Fruit fly (Drosophila melanogaster) whole organism, embryonic: Measurements from ENCODE around the gene Rtca.
A peak's percentile ranks its signal among the peaks of the same experiment; 100 is the strongest.

Source experiments
- Atf3 ChIP-seq: fragments of 200-800 bp; sonication (Bioruptor generic); optimal IDR thresholded peaks from 3 replicates; lab custom pipeline; 2016; ENCODE audit warnings: missing biosample characterization, missing genetic modification characterization
- Atf6 ChIP-seq: fragments of 200-800 bp; sonication (Bioruptor generic); IDR thresholded peaks from 2 replicates; pipeline ENCODE4 v1.3.6; 2022; ENCODE audit warnings: missing biosample characterization, missing genetic modification characterization
- B-H1 ChIP-seq: fragments of 200-800 bp; sonication (Bioruptor generic); IDR thresholded peaks from 3 replicates; pipeline ENCODE4 v1.3.6; 2022; ENCODE audit warnings: missing biosample characterization, missing genetic modification characterization
- CG1024 ChIP-seq: fragments of 200-800 bp; sonication (Bioruptor generic); IDR thresholded peaks from 2 replicates; pipeline ENCODE4 v1.3.6; 2022; ENCODE audit warnings: missing biosample characterization, missing genetic modification characterization
- CG10959 ChIP-seq: fragments of 200-800 bp; sonication (Bioruptor generic); IDR thresholded peaks from 2 replicates; pipeline ENCODE4 v1.3.6; 2022; ENCODE audit warnings: missing biosample characterization, missing genetic modification characterization
- CG11085 ChIP-seq: fragments of 200-800 bp; sonication (Bioruptor generic); IDR thresholded peaks from 2 replicates; pipeline ENCODE4 v1.3.6; 2022; ENCODE audit warnings: missing biosample characterization, missing genetic modification characterization
- CG12769 ChIP-seq: fragments of 200-800 bp; sonication (Bioruptor generic); optimal IDR thresholded peaks from 2 replicates; lab custom pipeline; 2019; ENCODE audit warnings: missing biosample characterization, mild to moderate bottlenecking, missing genetic modification characterization, moderate library complexity
- CG13624 ChIP-seq: fragments of 200-800 bp; sonication (Bioruptor generic); optimal IDR thresholded peaks from 2 replicates; lab custom pipeline; 2016; ENCODE audit warnings: missing biosample characterization, missing genetic modification characterization
- CG13775 ChIP-seq: fragments of 200-800 bp; sonication (Bioruptor generic); optimal IDR thresholded peaks from 3 replicates; lab custom pipeline; 2017; ENCODE audit warnings: missing biosample characterization, mild to moderate bottlenecking, missing genetic modification characterization
- CG13894 ChIP-seq: fragments of 200-800 bp; sonication (Bioruptor generic); optimal IDR thresholded peaks from 3 replicates; lab custom pipeline; 2018; ENCODE audit warnings: missing biosample characterization, mild to moderate bottlenecking, missing genetic modification characterization, moderate library complexity
- CG15011 ChIP-seq: fragments of 200-800 bp; sonication (Bioruptor generic); optimal IDR thresholded peaks from 3 replicates; lab custom pipeline; 2018; ENCODE audit warnings: missing biosample characterization, mild to moderate bottlenecking, missing genetic modification characterization
- CG15601 ChIP-seq: fragments of 200-800 bp; sonication (Bioruptor generic); optimal IDR thresholded peaks from 3 replicates; lab custom pipeline; 2019; ENCODE audit warnings: missing biosample characterization, mild to moderate bottlenecking, missing genetic modification characterization, moderate library complexity
- CG2120 ChIP-seq: fragments of 200-800 bp; sonication (Bioruptor generic); optimal IDR thresholded peaks from 3 replicates; lab custom pipeline; 2016; ENCODE audit warnings: missing biosample characterization, missing genetic modification characterization
- CG2199 ChIP-seq: fragments of 200-800 bp; sonication (Bioruptor generic); IDR thresholded peaks from 3 replicates; pipeline ENCODE4 v1.3.6; 2022; ENCODE audit warnings: missing biosample characterization, missing genetic modification characterization
- CG30403 ChIP-seq: fragments of 200-800 bp; sonication (Bioruptor generic); optimal IDR thresholded peaks from 3 replicates; lab custom pipeline; 2016; ENCODE audit warnings: missing biosample characterization, missing genetic modification characterization
- CG31441 ChIP-seq: fragments of 200-800 bp; sonication (Bioruptor generic); IDR thresholded peaks from 2 replicates; pipeline ENCODE4 v1.3.6; 2022; ENCODE audit warnings: missing biosample characterization, missing genetic modification characterization
- CG3163 ChIP-seq: fragments of 200-800 bp; sonication (Bioruptor generic); optimal IDR thresholded peaks from 3 replicates; lab custom pipeline; 2016; ENCODE audit warnings: missing biosample characterization, missing genetic modification characterization
- CG3838 ChIP-seq: fragments of 200-800 bp; sonication (Bioruptor generic); optimal IDR thresholded peaks from 3 replicates; lab custom pipeline; 2016; ENCODE audit warnings: missing biosample characterization, missing genetic modification characterization
- CG6175 ChIP-seq: fragments of 200-800 bp; sonication (Bioruptor generic); IDR thresholded peaks from 3 replicates; pipeline ENCODE4 v1.3.6; 2022; ENCODE audit warnings: missing biosample characterization, missing genetic modification characterization
- CG6854 ChIP-seq: fragments of 200-800 bp; sonication (Bioruptor generic); optimal IDR thresholded peaks from 3 replicates; lab custom pipeline; 2017; ENCODE audit warnings: missing biosample characterization, mild to moderate bottlenecking, missing genetic modification characterization
- CG7928 ChIP-seq: fragments of 200-800 bp; sonication (Bioruptor generic); optimal IDR thresholded peaks from 2 replicates; lab custom pipeline; 2017; ENCODE audit warnings: missing biosample characterization, mild to moderate bottlenecking, missing genetic modification characterization
- CG8478 ChIP-seq: fragments of >200 bp; optimal IDR thresholded peaks from 2 replicates; lab custom pipeline; 2018
- CG8924 ChIP-seq: fragments of 200-800 bp; optimal IDR thresholded peaks from 3 replicates; lab custom pipeline; 2019; ENCODE audit warnings: missing biosample characterization, mild to moderate bottlenecking, missing genetic modification characterization, moderate library complexity
- CrebB ChIP-seq: fragments of 200-800 bp; sonication (Bioruptor generic); optimal IDR thresholded peaks from 3 replicates; lab custom pipeline; 2018; ENCODE audit warnings: missing biosample characterization, mild to moderate bottlenecking, missing genetic modification characterization
- Dfd ChIP-seq, 2 experiments: fragments of >200 bp; optimal IDR thresholded peaks; 2 replicates each; lab custom pipeline; 2017; ENCODE audit warnings: missing biosample characterization in 2 of 2, missing genetic modification characterization in 2 of 2
- Ets97D ChIP-seq: fragments of 200-800 bp; sonication (Bioruptor generic); optimal IDR thresholded peaks from 3 replicates; lab custom pipeline; 2016; ENCODE audit warnings: missing biosample characterization, missing genetic modification characterization
- H15 ChIP-seq: fragments of 200-800 bp; sonication (Bioruptor generic); IDR thresholded peaks from 3 replicates; pipeline ENCODE4 v1.3.6; 2022; ENCODE audit warnings: missing biosample characterization, missing genetic modification characterization
- Max ChIP-seq: fragments of 200-800 bp; sonication (Bioruptor generic); optimal IDR thresholded peaks from 2 replicates; lab custom pipeline; 2016; ENCODE audit warnings: missing biosample characterization, mild to moderate bottlenecking, missing genetic modification characterization
- Nf-YC ChIP-seq: fragments of 200-800 bp; optimal IDR thresholded peaks from 3 replicates; lab custom pipeline; 2019; ENCODE audit warnings: missing biosample characterization, mild to moderate bottlenecking, missing genetic modification characterization, moderate library complexity
- Sin3A ChIP-seq: fragments of >200 bp; optimal IDR thresholded peaks from 2 replicates; lab custom pipeline; 2018
- Xbp1 ChIP-seq: fragments of 200-800 bp; sonication (Bioruptor generic); optimal IDR thresholded peaks from 3 replicates; lab custom pipeline; 2016; ENCODE audit warnings: missing biosample characterization, mild to moderate bottlenecking, missing genetic modification characterization
- YL-1 ChIP-seq: fragments of 200-800 bp; sonication (Bioruptor generic); optimal IDR thresholded peaks from 3 replicates; lab custom pipeline; 2017; ENCODE audit warnings: missing biosample characterization, mild to moderate bottlenecking, missing genetic modification characterization
- chn ChIP-seq: fragments of 200-800 bp; sonication (Bioruptor generic); optimal IDR thresholded peaks from 2 replicates; lab custom pipeline; 2016; ENCODE audit warnings: missing biosample characterization, missing genetic modification characterization
- danr ChIP-seq: fragments of 200-800 bp; sonication (Bioruptor generic); IDR thresholded peaks from 2 replicates; pipeline ENCODE4 v1.3.6; 2022; ENCODE audit warnings: missing biosample characterization, missing genetic modification characterization
- en ChIP-seq: fragments of 200-800 bp; sonication (Bioruptor generic); optimal IDR thresholded peaks from 2 replicates; lab custom pipeline; 2016; ENCODE audit warnings: missing biosample characterization, missing genetic modification characterization
- ewg ChIP-seq: fragments of 200-800 bp; sonication (Bioruptor generic); optimal IDR thresholded peaks from 3 replicates; lab custom pipeline; 2017; ENCODE audit warnings: mild to moderate bottlenecking, missing biosample characterization, missing genetic modification reagents, missing genetic modification characterization
- fd64A ChIP-seq: fragments of 200-800 bp; sonication (Bioruptor generic); optimal IDR thresholded peaks from 3 replicates; lab custom pipeline; 2018; ENCODE audit warnings: missing biosample characterization, mild to moderate bottlenecking, missing genetic modification characterization
- fru ChIP-seq: fragments of >200 bp; optimal IDR thresholded peaks from 2 replicates; lab custom pipeline; 2017
- gfzf ChIP-seq: fragments of 200-800 bp; sonication (Bioruptor generic); optimal IDR thresholded peaks from 2 replicates; lab custom pipeline; 2016; ENCODE audit warnings: missing biosample characterization, mild to moderate bottlenecking, missing genetic modification characterization, moderate library complexity
- gt ChIP-seq: fragments of 200-800 bp; sonication (Bioruptor generic); IDR thresholded peaks from 2 replicates; pipeline ENCODE4 v1.3.6; 2022; ENCODE audit warnings: missing biosample characterization, missing genetic modification characterization
- her ChIP-seq: fragments of 200-800 bp; sonication (Bioruptor generic); optimal IDR thresholded peaks from 2 replicates; lab custom pipeline; 2016; ENCODE audit warnings: missing biosample characterization, missing genetic modification characterization
- jing ChIP-seq: fragments of 200-800 bp; sonication (Bioruptor generic); optimal IDR thresholded peaks from 2 replicates; lab custom pipeline; 2018; ENCODE audit warnings: missing biosample characterization, mild to moderate bottlenecking, missing genetic modification characterization
- kay ChIP-seq: fragments of 200-800 bp; sonication (Bioruptor generic); optimal IDR thresholded peaks from 2 replicates; lab custom pipeline; 2016; ENCODE audit warnings: missing biosample characterization, missing genetic modification characterization
- lab ChIP-seq: fragments of 200-800 bp; sonication (Bioruptor generic); optimal IDR thresholded peaks from 3 replicates; lab custom pipeline; 2017; ENCODE audit warnings: missing biosample characterization, missing genetic modification characterization, mild to moderate bottlenecking, moderate library complexity, missing genetic modification reagents
- nerfin-1 ChIP-seq: fragments of 200-800 bp; sonication (Bioruptor generic); optimal IDR thresholded peaks from 3 replicates; lab custom pipeline; 2019; ENCODE audit warnings: missing biosample characterization, mild to moderate bottlenecking, missing genetic modification characterization, moderate library complexity
- nerfin-2 ChIP-seq: fragments of 200-800 bp; sonication (Bioruptor generic); IDR thresholded peaks from 2 replicates; pipeline ENCODE4 v1.3.6; 2022; ENCODE audit warnings: missing biosample characterization, missing genetic modification characterization; ENCODE audit not compliant: partially characterized antibody
- odd ChIP-seq: fragments of 200-800 bp; sonication (Bioruptor generic); optimal IDR thresholded peaks from 2 replicates; lab custom pipeline; 2017; ENCODE audit warnings: missing biosample characterization, mild to moderate bottlenecking, missing genetic modification characterization
- otp ChIP-seq: fragments of 200-800 bp; sonication (Bioruptor generic); IDR thresholded peaks from 3 replicates; pipeline ENCODE4, ENCODE4 v1.3.6; 2022; ENCODE audit warnings: missing biosample characterization, missing genetic modification characterization
- prd ChIP-seq, 3 experiments: fragments of >200 bp in 2 of 3; fragments of 200-800 bp in 1 of 3; sonication (Bioruptor generic) in 1 of 3; optimal IDR thresholded peaks in 2 of 3; IDR thresholded peaks in 1 of 3; 2 replicates in 2 of 3; 3 replicates in 1 of 3; pipeline versions ENCODE4 v1.3.6 to Lab custom; 2017 to 2022; ENCODE audit warnings: missing biosample characterization in 1 of 3, missing genetic modification characterization in 1 of 3
- pum ChIP-seq: fragments of 200-800 bp; sonication (Bioruptor generic); optimal IDR thresholded peaks from 2 replicates; lab custom pipeline; 2016; ENCODE audit warnings: missing biosample characterization, missing genetic modification characterization
- sisA ChIP-seq: fragments of 200-800 bp; sonication (Bioruptor generic); IDR thresholded peaks from 2 replicates; pipeline ENCODE4 v1.3.6; 2022; ENCODE audit warnings: missing biosample characterization, missing genetic modification characterization
- trem ChIP-seq: fragments of 200-800 bp; optimal IDR thresholded peaks from 3 replicates; lab custom pipeline; 2019; ENCODE audit warnings: missing biosample characterization, mild to moderate bottlenecking, missing genetic modification characterization, moderate library complexity
- tup ChIP-seq: fragments of 200-800 bp; sonication (Bioruptor generic); optimal IDR thresholded peaks from 2 replicates; lab custom pipeline; 2016; ENCODE audit warnings: missing biosample characterization, mild to moderate bottlenecking, missing genetic modification characterization, moderate library complexity

Rtca gene

DNA sequence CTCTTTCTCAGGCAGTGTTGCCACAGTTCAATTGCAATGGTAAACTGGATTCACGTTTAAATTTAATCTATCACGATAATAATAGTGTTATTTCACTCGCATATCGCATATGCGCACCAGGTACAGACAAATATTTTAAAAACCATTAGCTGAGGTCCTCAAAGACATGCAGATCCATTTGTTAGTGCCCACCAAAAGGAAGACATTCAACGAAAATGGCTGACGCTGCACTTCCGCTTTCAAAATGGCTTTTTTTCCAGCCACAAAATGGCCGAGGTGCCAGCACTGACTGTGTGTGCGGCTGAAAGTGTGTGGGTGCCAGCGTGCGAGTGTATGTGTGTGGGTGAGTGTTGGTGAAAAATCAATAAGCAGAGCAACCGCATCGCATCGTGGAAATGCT is 11.1 kb upstream of the Rtca start (continued):
- no peak for TF ChIP-seq CG3838 (GFP tag; lab: Kevin White, UChicago)
- TF ChIP-seq CG3163 (GFP tag; lab: Kevin White, UChicago): no peak
- no peak for TF ChIP-seq chn (GFP tag; lab: Kevin White, UChicago)
- TF ChIP-seq CG30403 (GFP tag; lab: Kevin White, UChicago): peak; percentile 8
- TF ChIP-seq ewg (GFP tag; lab: Kevin White, UChicago): no peak
- peak; percentile 15 for TF ChIP-seq CG15601
- no peak for TF ChIP-seq CG7928 (GFP tag; lab: Kevin White, UChicago)
- peak; percentile 38 for TF ChIP-seq CG13775 (GFP tag; lab: Kevin White, UChicago)
- TF ChIP-seq Xbp1 (GFP tag; lab: Kevin White, UChicago): peak; percentile 23
- peak; percentile 60 for TF ChIP-seq fd64A (GFP tag; lab: Kevin White, UChicago)
- TF ChIP-seq CrebB (tag; lab: Kevin White, UChicago): peak; percentile 35
- peak; percentile 48 for TF ChIP-seq Nf-YC (tag; lab: Kevin White, UChicago)
- no peak for TF ChIP-seq fru (lab: Kevin White, UChicago)
- TF ChIP-seq CG13624 (GFP tag; lab: Kevin White, UChicago): peak; percentile 10
- TF ChIP-seq trem (tag; lab: Kevin White, UChicago): no peak
- peak; percentile 57 for TF ChIP-seq odd (GFP tag; lab: Kevin White, UChicago)
- no peak for TF ChIP-seq Dfd (GFP tag; optimal IDR thresholded peaks at IDR 0.05; lab: Kevin White, UChicago)
- peak; percentile 35 for TF ChIP-seq lab
- TF ChIP-seq gt (GFP tag; lab: Robert Waterston, UW): no peak
- TF ChIP-seq CG6854 (GFP tag; lab: Kevin White, UChicago): peak; percentile 16
- peak; percentile 40 for TF ChIP-seq CG8924 (tag; lab: Kevin White, UChicago)
- TF ChIP-seq tup: no peak
- TF ChIP-seq her (GFP tag; lab: Kevin White, UChicago): no peak
- no peak for TF ChIP-seq CG1024 (GFP tag; lab: Robert Waterston, UW)
- TF ChIP-seq B-H1 (GFP tag; lab: Robert Waterston, UW): no peak
- TF ChIP-seq gfzf (GFP tag; lab: Kevin White, UChicago): no peak
- TF ChIP-seq CG11085: no peak
- no peak for TF ChIP-seq pum (GFP tag; lab: Kevin White, UChicago)
- no peak for TF ChIP-seq H15 (GFP tag; lab: Robert Waterston, UW)
- TF ChIP-seq Ets97D: peak; percentile 91
- no peak for TF ChIP-seq sisA (GFP tag; lab: Robert Waterston, UW)
- no peak for TF ChIP-seq CG2120 (GFP tag; lab: Kevin White, UChicago)
- no peak for TF ChIP-seq prd (optimal IDR thresholded peaks at IDR 0.05; lab: Kevin White, UChicago)
- no peak for TF ChIP-seq prd (GFP tag; IDR thresholded peaks at IDR 0.05; lab: Robert Waterston, UW)
- TF ChIP-seq Atf6 (GFP tag; lab: Robert Waterston, UW): 0 out of 2 replicates have a peak, but pooled peaks have one; percentile 24
- no peak for TF ChIP-seq CG8478 (lab: Kevin White, UChicago)
- TF ChIP-seq Atf3 (GFP tag; lab: Kevin White, UChicago): no peak
- peak; percentile 55 for TF ChIP-seq CG31441 (GFP tag; lab: Robert Waterston, UW)
- TF ChIP-seq Sin3A (lab: Kevin White, UChicago): no peak
- TF ChIP-seq otp: no peak; the same call in 2 of the 3 replicates
- no peak for TF ChIP-seq nerfin-2 (GFP tag; lab: Robert Waterston, UW)
- no peak for TF ChIP-seq jing (GFP tag; lab: Kevin White, UChicago)
- no peak for TF ChIP-seq CG10959 (GFP tag; lab: Robert Waterston, UW)
- TF ChIP-seq en (GFP tag; lab: Kevin White, UChicago): no peak
- peak; percentile 18 for TF ChIP-seq YL-1 (GFP tag; lab: Kevin White, UChicago)
- TF ChIP-seq CG13894 (tag; lab: Kevin White, UChicago): no peak
- TF ChIP-seq CG12769 (tag; lab: Kevin White, UChicago): no peak
- TF ChIP-seq CG2199 (GFP tag; lab: Robert Waterston, UW): no peak
- no peak for TF ChIP-seq danr (GFP tag; lab: Robert Waterston, UW)
- no peak for TF ChIP-seq kay (GFP tag; lab: Kevin White, UChicago)
- peak; percentile 35 for TF ChIP-seq CG15011 (GFP tag; lab: Kevin White, UChicago)
- TF ChIP-seq Max: no peak
- TF ChIP-seq CG6175 (GFP tag; lab: Robert Waterston, UW): no peak
- peak; percentile 66 for TF ChIP-seq nerfin-1 (tag; lab: Kevin White, UChicago)
